In the genomic region with DNA sequence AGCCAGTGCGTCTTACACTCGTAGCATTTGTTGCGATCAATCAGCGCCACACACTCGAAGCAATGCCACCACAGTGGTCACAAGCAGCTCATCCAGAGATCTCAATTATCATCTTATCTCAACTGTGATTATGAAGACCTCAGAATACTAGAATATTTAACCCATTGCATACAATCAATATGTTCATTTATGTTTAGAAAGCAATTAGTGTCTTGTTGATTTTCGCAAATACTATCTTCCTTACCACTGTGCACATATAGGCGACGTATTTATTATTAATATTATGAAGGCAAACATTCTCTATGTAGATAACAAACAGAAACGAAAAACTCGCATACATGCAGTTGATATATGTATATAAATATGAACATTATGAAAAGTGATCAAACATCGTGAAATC, we compare ENCODE assay signal across 1 fruit fly cellular context.
TF ChIP-seq lines count a peak whose summit lies in the region.

No protein-coding gene starts in this region.

TF ChIP-seq in whole organism, embryonic, 481 proteins besides CTCF, POLR2A, EP300 and RAD21 (continued from another document and continues in another):
- TF ChIP-seq CG9437 (GFP tag; optimal IDR thresholded peaks at IDR 0.05; lab: Kevin White, UChicago) (no peak), Ets97D (GFP tag; optimal IDR thresholded peaks at IDR 0.05; lab: Kevin White, UChicago) (no peak), emc (GFP tag; optimal IDR thresholded peaks at IDR 0.05; lab: Kevin White, UChicago) (no peak), Oli (tag; optimal IDR thresholded peaks at IDR 0.05; lab: Kevin White, UChicago) (peak; percentile 71), tup (GFP tag; optimal IDR thresholded peaks at IDR 0.05; lab: Kevin White, UChicago) (peak; percentile 67), HLH54F (GFP tag; optimal IDR thresholded peaks at IDR 0.05; lab: Kevin White, UChicago) (peak; percentile 9), CG1233 (GFP tag; optimal IDR thresholded peaks at IDR 0.05; lab: Kevin White, UChicago) (peak; percentile 83), amos (GFP tag; IDR thresholded peaks at IDR 0.05; lab: Robert Waterston, UW; ENCODE audit: partially characterized antibody) (no peak), CG17912 (GFP tag; optimal IDR thresholded peaks at IDR 0.05; lab: Kevin White, UChicago) (no peak), MBD-R2 (GFP tag; IDR thresholded peaks at IDR 0.05; lab: Robert Waterston, UW) (peak; percentile 18; the same call in 1 of the 2 replicates), Xbp1 (GFP tag; optimal IDR thresholded peaks at IDR 0.05; lab: Kevin White, UChicago) (peak; percentile 61), CG6683 (GFP tag; optimal IDR thresholded peaks at IDR 0.05; lab: Kevin White, UChicago) (peak; percentile 38), CG32532 (GFP tag; IDR thresholded peaks at IDR 0.05; lab: Robert Waterston, UW) (peak; percentile 73), CG2889 (GFP tag; IDR thresholded peaks at IDR 0.05; lab: Robert Waterston, UW) (peak; percentile 49; the same call in 1 of the 3 replicates), Nf-YB (GFP tag; optimal IDR thresholded peaks at IDR 0.05; lab: Kevin White, UChicago) (peak; percentile 59), Kr (GFP tag; optimal IDR thresholded peaks at IDR 0.05; lab: Kevin White, UChicago) (peak; percentile 39), CG15696 (tag; optimal IDR thresholded peaks at IDR 0.05; lab: Kevin White, UChicago) (peak; percentile 89), NfI (GFP tag; optimal IDR thresholded peaks at IDR 0.05; lab: Kevin White, UChicago) (peak; percentile 53), CG11398 (GFP tag; optimal IDR thresholded peaks at IDR 0.05; lab: Kevin White, UChicago) (peak; percentile 37), CG11695 (GFP tag; IDR thresholded peaks at IDR 0.05; lab: Robert Waterston, UW) (peak; percentile 85), CG9876 (GFP tag; optimal IDR thresholded peaks at IDR 0.05; lab: Kevin White, UChicago) (peak; percentile 6), bbx (GFP tag; IDR thresholded peaks at IDR 0.05; lab: Robert Waterston, UW; ENCODE audit: partially characterized antibody) (no peak), CG3847 (GFP tag; IDR thresholded peaks at IDR 0.05; lab: Robert Waterston, UW) (peak; percentile 39), C15 (GFP tag; IDR thresholded peaks at IDR 0.05; lab: Robert Waterston, UW) (no peak), Lim3 (GFP tag; IDR thresholded peaks at IDR 0.05; lab: Robert Waterston, UW) (no peak), ro (GFP tag; IDR thresholded peaks at IDR 0.05; lab: Robert Waterston, UW) (0 out of 2 replicates have a peak, but pooled peaks have one; percentile 40), CG42726 (GFP tag; IDR thresholded peaks at IDR 0.05; lab: Robert Waterston, UW; ENCODE audit: partially characterized antibody) (no peak), insv (GFP tag; optimal IDR thresholded peaks at IDR 0.05; lab: Kevin White, UChicago) (no peak), toy (GFP tag; IDR thresholded peaks at IDR 0.05; lab: Robert Waterston, UW) (no peak), Dfd (GFP tag; optimal IDR thresholded peaks at IDR 0.05; lab: Kevin White, UChicago) (no peak), ci (GFP tag; IDR thresholded peaks at IDR 0.05; lab: Robert Waterston, UW) (peak; percentile 82), CG18764 (GFP tag; optimal IDR thresholded peaks at IDR 0.05; lab: Kevin White, UChicago) (peak; percentile 84), Sin3A (optimal IDR thresholded peaks at IDR 0.05; lab: Kevin White, UChicago) (no peak), Awh (GFP tag; IDR thresholded peaks at IDR 0.05; lab: Robert Waterston, UW) (peak; percentile 83), corto (GFP tag; optimal IDR thresholded peaks at IDR 0.05; lab: Kevin White, UChicago) (no peak), CG15514 (GFP tag; optimal IDR thresholded peaks at IDR 0.05; lab: Kevin White, UChicago) (peak; percentile 32), Hr78 (GFP tag; optimal IDR thresholded peaks at IDR 0.05; lab: Kevin White, UChicago) (peak in 1 of 2 experiments; percentile 34), Rx (GFP tag; IDR thresholded peaks at IDR 0.05; lab: Robert Waterston, UW) (peak; percentile 54; the same call in 1 of the 2 replicates), Elba2 (GFP tag; optimal IDR thresholded peaks at IDR 0.05; lab: Kevin White, UChicago) (no peak), ind (GFP tag; optimal IDR thresholded peaks at IDR 0.05; lab: Kevin White, UChicago) (peak; percentile 47), CG10147 (GFP tag; optimal IDR thresholded peaks at IDR 0.05; lab: Kevin White, UChicago) (peak; percentile 40), klu (GFP tag; IDR thresholded peaks at IDR 0.05; lab: Robert Waterston, UW) (no peak), E2f1 (GFP tag; IDR thresholded peaks at IDR 0.05; lab: Robert Waterston, UW) (peak; percentile 63), abd-A (tag; optimal IDR thresholded peaks at IDR 0.05; lab: Kevin White, UChicago) (no peak), CG17328 (GFP tag; IDR thresholded peaks at IDR 0.05; lab: Robert Waterston, UW) (peak; percentile 79), eve (GFP tag; optimal IDR thresholded peaks at IDR 0.05; lab: Kevin White, UChicago) (no peak), CG1602 (GFP tag; optimal IDR thresholded peaks at IDR 0.05; lab: Kevin White, UChicago) (peak; percentile 74), CG8478 (optimal IDR thresholded peaks at IDR 0.05; lab: Kevin White, UChicago) (no peak), CG9932 (GFP tag; IDR thresholded peaks at IDR 0.05; lab: Robert Waterston, UW) (no peak), row (GFP tag; IDR thresholded peaks at IDR 0.05; lab: Robert Waterston, UW) (peak; percentile 67; the same call in 2 of the 3 replicates), CG4707 (GFP tag; optimal IDR thresholded peaks at IDR 0.05; lab: Kevin White, UChicago) (peak; percentile 67), ara (GFP tag; IDR thresholded peaks at IDR 0.05; lab: Robert Waterston, UW) (peak; percentile 85), CG2712 (tag; optimal IDR thresholded peaks at IDR 0.05; lab: Kevin White, UChicago) (peak; percentile 79), bcd (GFP tag; optimal IDR thresholded peaks at IDR 0.05; lab: Kevin White, UChicago) (peak; percentile 62), grau (tag; optimal IDR thresholded peaks at IDR 0.05; lab: Kevin White, UChicago) (peak; percentile 58), p53 (GFP tag; optimal IDR thresholded peaks at IDR 0.05; lab: Kevin White, UChicago) (no peak), CG4404 (GFP tag; IDR thresholded peaks at IDR 0.05; lab: Robert Waterston, UW) (0 out of 2 replicates have a peak, but pooled peaks have one; percentile 17), YL-1 (GFP tag; optimal IDR thresholded peaks at IDR 0.05; lab: Kevin White, UChicago) (peak; percentile 32), ranshi (GFP tag; IDR thresholded peaks at IDR 0.05; lab: Robert Waterston, UW) (peak; percentile 56), chn (GFP tag; optimal IDR thresholded peaks at IDR 0.05; lab: Kevin White, UChicago) (peak; percentile 53), CG33213 (GFP tag; optimal IDR thresholded peaks at IDR 0.05; lab: Kevin White, UChicago) (peak; percentile 51), unc-4 (GFP tag; IDR thresholded peaks at IDR 0.05; lab: Robert Waterston, UW; ENCODE audit: partially characterized antibody) (no peak), CG13287 (GFP tag; IDR thresholded peaks at IDR 0.05; lab: Robert Waterston, UW; ENCODE audit: partially characterized antibody) (no peak), CG4328 (GFP tag; optimal IDR thresholded peaks at IDR 0.05; lab: Kevin White, UChicago) (peak; percentile 58), kah (GFP tag; optimal IDR thresholded peaks at IDR 0.05; lab: Kevin White, UChicago) (peak; percentile 32), tx (GFP tag; optimal IDR thresholded peaks at IDR 0.05; lab: Kevin White, UChicago) (no peak), CG14050 (GFP tag; IDR thresholded peaks at IDR 0.05; lab: Robert Waterston, UW) (peak; percentile 52; the same call in 1 of the 3 replicates), CG11085 (GFP tag; IDR thresholded peaks at IDR 0.05; lab: Robert Waterston, UW) (peak; percentile 36; the same call in 1 of the 2 replicates), CG32767 (GFP tag; IDR thresholded peaks at IDR 0.05; lab: Robert Waterston, UW) (no peak; the same call in 1 of the 2 replicates), cato (GFP tag; optimal IDR thresholded peaks at IDR 0.05; lab: Kevin White, UChicago; ENCODE audit: borderline replicate concordance) (peak; percentile 64), crol (GFP tag; IDR thresholded peaks at IDR 0.05; lab: Robert Waterston, UW) (no peak), ftz-f1 (GFP tag; optimal IDR thresholded peaks at IDR 0.05; lab: Kevin White, UChicago) (no peak), Hmr (GFP tag; optimal IDR thresholded peaks at IDR 0.05; lab: Kevin White, UChicago) (peak; percentile 32), Trl (optimal IDR thresholded peaks at IDR 0.05; lab: Kevin White, UChicago) (no peak), Trl (GFP tag; optimal IDR thresholded peaks at IDR 0.05; lab: Kevin White, UChicago) (peak; percentile 76), CG17186 (GFP tag; optimal IDR thresholded peaks at IDR 0.05; lab: Kevin White, UChicago) (peak; percentile 54), trh (GFP tag; optimal IDR thresholded peaks at IDR 0.05; lab: Kevin White, UChicago) (peak; percentile 63), CG6254 (GFP tag; optimal IDR thresholded peaks at IDR 0.05; lab: Kevin White, UChicago) (peak; percentile 83), D19B (GFP tag; optimal IDR thresholded peaks at IDR 0.05; lab: Kevin White, UChicago) (no peak), CG3065 (GFP tag; optimal IDR thresholded peaks at IDR 0.05; lab: Kevin White, UChicago) (peak; percentile 48), kay (GFP tag; optimal IDR thresholded peaks at IDR 0.05; lab: Kevin White, UChicago) (no peak), CG17802 (tag; optimal IDR thresholded peaks at IDR 0.05; lab: Kevin White, UChicago) (peak; percentile 63), esg (GFP tag; conservative IDR thresholded peaks at IDR 0.05; lab: Robert Waterston, UW) (peak; percentile 24; the same call in 1 of the 2 replicates), dm (GFP tag; optimal IDR thresholded peaks at IDR 0.05; lab: Kevin White, UChicago) (no peak), ash1 (GFP tag; optimal IDR thresholded peaks at IDR 0.05; lab: Kevin White, UChicago) (no peak), Pdp1 (GFP tag; optimal IDR thresholded peaks at IDR 0.05; lab: Kevin White, UChicago) (peak in 1 of 2 experiments; percentile 57), CG2678 (tag; optimal IDR thresholded peaks at IDR 0.05; lab: Kevin White, UChicago) (peak; percentile 81), Camta (GFP tag; optimal IDR thresholded peaks at IDR 0.05; lab: Kevin White, UChicago) (peak; percentile 38), Mad (GFP tag; optimal IDR thresholded peaks at IDR 0.05; lab: Kevin White, UChicago) (peak; percentile 52), ken (GFP tag; IDR thresholded peaks at IDR 0.05; lab: Robert Waterston, UW) (peak; percentile 59; the same call in 2 of the 3 replicates), CG32772 (GFP tag; IDR thresholded peaks at IDR 0.05; lab: Robert Waterston, UW) (no peak), run (tag; optimal IDR thresholded peaks at IDR 0.05; lab: Kevin White, UChicago) (no peak), dysf (GFP tag; IDR thresholded peaks at IDR 0.05; lab: Robert Waterston, UW) (peak; percentile 82), Lhr (GFP tag; optimal IDR thresholded peaks at IDR 0.05; lab: Kevin White, UChicago) (peak; percentile 73), Atf-2 (GFP tag; optimal IDR thresholded peaks at IDR 0.05; lab: Kevin White, UChicago) (peak; percentile 61), GATAe (GFP tag; conservative IDR thresholded peaks at IDR 0.05; lab: Robert Waterston, UW) (0 out of 2 replicates have a peak, but pooled peaks have one; percentile 14), sug (tag; optimal IDR thresholded peaks at IDR 0.05; lab: Kevin White, UChicago) (peak; percentile 18), caup (GFP tag; optimal IDR thresholded peaks at IDR 0.05; lab: Kevin White, UChicago; ENCODE audit: severe bottlenecking) (peak; percentile 43), Ptx1 (GFP tag; IDR thresholded peaks at IDR 0.05; lab: Robert Waterston, UW) (peak; percentile 77), CG8359 (GFP tag; optimal IDR thresholded peaks at IDR 0.05; lab: Kevin White, UChicago; ENCODE audit: borderline replicate concordance) (peak; percentile 61), Stat92E (GFP tag; optimal IDR thresholded peaks at IDR 0.05; lab: Kevin White, UChicago) (peak in 1 of 3 experiments; percentile 15), fu2 (GFP tag; optimal IDR thresholded peaks at IDR 0.05; lab: Kevin White, UChicago) (no peak), bowl (GFP tag; IDR thresholded peaks at IDR 0.05; lab: Robert Waterston, UW) (peak; percentile 49; the same call in 1 of the 2 replicates), CG31388 (GFP tag; optimal IDR thresholded peaks at IDR 0.05; lab: Kevin White, UChicago) (peak; percentile 13), sob (GFP tag; IDR thresholded peaks at IDR 0.05; lab: Robert Waterston, UW) (peak; percentile 64), ham (GFP tag; IDR thresholded peaks at IDR 0.05; lab: Robert Waterston, UW) (no peak), Mes4 (GFP tag; optimal IDR thresholded peaks at IDR 0.05; lab: Kevin White, UChicago) (peak; percentile 62), maf-S (GFP tag; optimal IDR thresholded peaks at IDR 0.05; lab: Kevin White, UChicago) (peak; percentile 12), BEAF-32 (GFP tag; optimal IDR thresholded peaks at IDR 0.05; lab: Kevin White, UChicago) (no peak), HHEX (GFP tag; optimal IDR thresholded peaks at IDR 0.05; lab: Kevin White, UChicago) (peak; percentile 67), tin (GFP tag; optimal IDR thresholded peaks at IDR 0.05; lab: Kevin White, UChicago) (peak; percentile 49), CG8089 (GFP tag; optimal IDR thresholded peaks at IDR 0.05; lab: Kevin White, UChicago) (peak; percentile 59), H15 (GFP tag; IDR thresholded peaks at IDR 0.05; lab: Robert Waterston, UW) (no peak), onecut (GFP tag; IDR thresholded peaks at IDR 0.05; lab: Robert Waterston, UW) (peak; percentile 38), CG34422 (GFP tag; IDR thresholded peaks at IDR 0.05; lab: Robert Waterston, UW) (peak; percentile 62; the same call in 1 of the 3 replicates), Ada2b (GFP tag; IDR thresholded peaks at IDR 0.05; lab: Robert Waterston, UW) (peak; percentile 69), phol (tag; optimal IDR thresholded peaks at IDR 0.05; lab: Kevin White, UChicago) (peak; percentile 67), NFAT (GFP tag; IDR thresholded peaks at IDR 0.05; lab: Robert Waterston, UW) (0 out of 2 replicates have a peak, but pooled peaks have one; percentile 31), CG6175 (GFP tag; IDR thresholded peaks at IDR 0.05; lab: Robert Waterston, UW) (0 out of 3 replicates have a peak, but pooled peaks have one; percentile 13), pum (GFP tag; optimal IDR thresholded peaks at IDR 0.05; lab: Kevin White, UChicago) (peak; percentile 25), Blimp-1 (GFP tag; optimal IDR thresholded peaks at IDR 0.05; lab: Kevin White, UChicago) (peak; percentile 88), HLHmδ (GFP tag; optimal IDR thresholded peaks at IDR 0.05; lab: Kevin White, UChicago) (no peak), Dbx (GFP tag; IDR thresholded peaks at IDR 0.05; lab: Robert Waterston, UW) (0 out of 3 replicates have a peak, but pooled peaks have one; percentile 25), schlank (tag; optimal IDR thresholded peaks at IDR 0.05; lab: Kevin White, UChicago) (no peak)
